Fruit fly (Drosophila melanogaster): Measurements from ENCODE around the gene CG5355.

dm6 chr2L:10418981-10419380 lies 5.7 kb upstream of the CG5355 start, which contains the start of gene RfC3:
- TF ChIP-seq CG8478 (optimal IDR thresholded peaks at IDR 0.05) (no peak), CTCF (optimal IDR thresholded peaks at IDR 0.05) (no peak)

All from S2 (cell line).